Fruit fly (Drosophila melanogaster) whole organism, embryonic: ENCODE results near the gene Ccp84Ac.

Source experiments
- Abd-B ChIP-seq: fragments of 200-800 bp; sonication (Bioruptor generic); optimal IDR thresholded peaks from 2 replicates; lab custom pipeline; 2018; ENCODE audit warnings: missing biosample characterization, mild to moderate bottlenecking, missing genetic modification characterization, moderate library complexity
- B-H2 ChIP-seq: fragments of 200-800 bp; sonication (Bioruptor generic); optimal IDR thresholded peaks from 2 replicates; lab custom pipeline; 2018; ENCODE audit warnings: missing biosample characterization, mild to moderate bottlenecking, missing genetic modification characterization
- CG10654 ChIP-seq: fragments of 200-800 bp; sonication (Bioruptor generic); optimal IDR thresholded peaks from 2 replicates; lab custom pipeline; 2016; ENCODE audit warnings: missing biosample characterization, missing genetic modification characterization
- CG12104 ChIP-seq: fragments of 200-800 bp; sonication (Bioruptor generic); optimal IDR thresholded peaks from 3 replicates; lab custom pipeline; 2016; ENCODE audit warnings: missing biosample characterization, missing genetic modification characterization
- CG12155 ChIP-seq: fragments of 200-800 bp; sonication (Bioruptor generic); optimal IDR thresholded peaks from 3 replicates; lab custom pipeline; 2016; ENCODE audit warnings: missing biosample characterization, missing genetic modification characterization
- CG16813 ChIP-seq: fragments of 200-800 bp; sonication (Bioruptor generic); IDR thresholded peaks from 3 replicates; pipeline ENCODE4 v1.3.6; 2022; ENCODE audit warnings: missing biosample characterization, missing genetic modification characterization; ENCODE audit not compliant: partially characterized antibody
- CG18476 ChIP-seq: fragments of 200-800 bp; sonication (Bioruptor generic); optimal IDR thresholded peaks from 2 replicates; lab custom pipeline; 2016; ENCODE audit warnings: missing biosample characterization, mild to moderate bottlenecking, missing genetic modification characterization
- CG2712 ChIP-seq: fragments of 200-800 bp; optimal IDR thresholded peaks from 3 replicates; lab custom pipeline; 2019; ENCODE audit warnings: missing biosample characterization, mild to moderate bottlenecking, missing genetic modification characterization, moderate library complexity
- CG30020 ChIP-seq: fragments of 200-800 bp; optimal IDR thresholded peaks from 2 replicates; lab custom pipeline; 2019; ENCODE audit warnings: missing biosample characterization, mild to moderate bottlenecking, missing genetic modification characterization, moderate library complexity
- CG30431 ChIP-seq: fragments of 200-800 bp; sonication (Bioruptor generic); optimal IDR thresholded peaks from 2 replicates; lab custom pipeline; 2017; ENCODE audit warnings: missing biosample characterization, missing genetic modification characterization
- CG3407 ChIP-seq: fragments of 200-800 bp; sonication (Bioruptor generic); optimal IDR thresholded peaks from 2 replicates; lab custom pipeline; 2018; ENCODE audit warnings: missing biosample characterization, mild to moderate bottlenecking, missing genetic modification characterization
- CG34376 ChIP-seq: fragments of 200-800 bp; sonication (Bioruptor generic); optimal IDR thresholded peaks from 2 replicates; lab custom pipeline; 2018; ENCODE audit warnings: missing biosample characterization, mild to moderate bottlenecking, missing genetic modification characterization
- CG3995 ChIP-seq: fragments of 200-800 bp; sonication (Bioruptor generic); optimal IDR thresholded peaks from 3 replicates; lab custom pipeline; 2016; ENCODE audit warnings: missing biosample characterization, missing genetic modification characterization
- CG4404 ChIP-seq: fragments of 200-800 bp; sonication (Bioruptor generic); IDR thresholded peaks from 2 replicates; pipeline ENCODE4 v1.3.6; 2022; ENCODE audit warnings: missing biosample characterization, missing genetic modification characterization
- CG5245 ChIP-seq: fragments of 200-800 bp; sonication (Bioruptor generic); optimal IDR thresholded peaks from 3 replicates; lab custom pipeline; 2016; ENCODE audit warnings: missing biosample characterization, missing genetic modification characterization
- CG8089 ChIP-seq: fragments of 200-800 bp; sonication (Bioruptor generic); optimal IDR thresholded peaks from 3 replicates; lab custom pipeline; 2016; ENCODE audit warnings: missing biosample characterization, missing genetic modification characterization
- CG9609 ChIP-seq: fragments of 200-800 bp; sonication (Bioruptor generic); optimal IDR thresholded peaks from 3 replicates; lab custom pipeline; 2016; ENCODE audit warnings: missing biosample characterization, missing genetic modification characterization
- CG9797 ChIP-seq: fragments of 200-800 bp; sonication (Bioruptor generic); optimal IDR thresholded peaks from 3 replicates; lab custom pipeline; 2018; ENCODE audit warnings: missing biosample characterization, mild to moderate bottlenecking, missing genetic modification characterization
- CG9817 ChIP-seq: fragments of 200-800 bp; sonication (Bioruptor generic); optimal IDR thresholded peaks from 2 replicates; lab custom pipeline; 2018; ENCODE audit warnings: missing biosample characterization, mild to moderate bottlenecking, missing genetic modification characterization, moderate library complexity
- Dp ChIP-seq: fragments of 200-800 bp; sonication (Bioruptor generic); optimal IDR thresholded peaks from 2 replicates; lab custom pipeline; 2018; ENCODE audit warnings: missing biosample characterization, mild to moderate bottlenecking, missing genetic modification characterization, moderate library complexity
- Lhr ChIP-seq: fragments of 200-800 bp; sonication (Bioruptor generic); optimal IDR thresholded peaks from 3 replicates; lab custom pipeline; 2017; ENCODE audit warnings: mild to moderate bottlenecking, missing biosample characterization, missing genetic modification reagents, missing genetic modification characterization
- MBD-R2 ChIP-seq: fragments of 200-800 bp; sonication (Bioruptor generic); IDR thresholded peaks from 2 replicates; pipeline ENCODE4 v1.3.6; 2022; ENCODE audit warnings: missing biosample characterization, missing genetic modification characterization
- Max ChIP-seq: fragments of 200-800 bp; sonication (Bioruptor generic); optimal IDR thresholded peaks from 2 replicates; lab custom pipeline; 2016; ENCODE audit warnings: missing biosample characterization, mild to moderate bottlenecking, missing genetic modification characterization
- Mes4 ChIP-seq: fragments of 200-800 bp; sonication (Bioruptor generic); optimal IDR thresholded peaks from 2 replicates; lab custom pipeline; 2016; ENCODE audit warnings: missing biosample characterization, missing genetic modification characterization
- NFAT ChIP-seq: fragments of 200-800 bp; sonication (Bioruptor generic); IDR thresholded peaks from 2 replicates; pipeline ENCODE4 v1.3.6; 2022; ENCODE audit warnings: missing biosample characterization, missing genetic modification characterization
- Oli ChIP-seq: fragments of 200-800 bp; sonication (Bioruptor generic); optimal IDR thresholded peaks from 2 replicates; lab custom pipeline; 2018; ENCODE audit warnings: missing biosample characterization, mild to moderate bottlenecking, missing genetic modification characterization, moderate library complexity
- Sox102F ChIP-seq: fragments of 200-800 bp; sonication (Bioruptor generic); optimal IDR thresholded peaks from 2 replicates; lab custom pipeline; 2018; ENCODE audit warnings: missing biosample characterization, mild to moderate bottlenecking, missing genetic modification characterization, moderate library complexity
- TFAM ChIP-seq: fragments of 200-800 bp; sonication (Bioruptor generic); optimal IDR thresholded peaks from 2 replicates; lab custom pipeline; 2017; ENCODE audit warnings: missing biosample characterization, missing genetic modification characterization, inconsistent platforms
- Xbp1 ChIP-seq: fragments of 200-800 bp; sonication (Bioruptor generic); optimal IDR thresholded peaks from 3 replicates; lab custom pipeline; 2016; ENCODE audit warnings: missing biosample characterization, mild to moderate bottlenecking, missing genetic modification characterization
- ase ChIP-seq: fragments of 200-800 bp; sonication (Bioruptor generic); IDR thresholded peaks from 3 replicates; pipeline ENCODE4 v1.3.6; 2022; ENCODE audit warnings: missing biosample characterization, missing genetic modification characterization
- br ChIP-seq: fragments of >200 bp; optimal IDR thresholded peaks from 2 replicates; lab custom pipeline; 2017
- ci ChIP-seq: fragments of 200-800 bp; sonication (Bioruptor generic); IDR thresholded peaks from 3 replicates; pipeline ENCODE4 v1.3.6; 2022; ENCODE audit warnings: missing biosample characterization, missing genetic modification characterization
- crp ChIP-seq, 2 experiments: fragments of 200-800 bp; sonication (Bioruptor generic); optimal IDR thresholded peaks; 2 replicates in 1 of 2; 3 replicates in 1 of 2; lab custom pipeline; 2017; ENCODE audit warnings: missing biosample characterization in 2 of 2, missing genetic modification characterization in 2 of 2, mild to moderate bottlenecking in 1 of 2, moderate library complexity in 1 of 2
- ewg ChIP-seq: fragments of 200-800 bp; sonication (Bioruptor generic); optimal IDR thresholded peaks from 3 replicates; lab custom pipeline; 2017; ENCODE audit warnings: mild to moderate bottlenecking, missing biosample characterization, missing genetic modification reagents, missing genetic modification characterization
- fu2 ChIP-seq: fragments of 200-800 bp; sonication (Bioruptor generic); optimal IDR thresholded peaks from 2 replicates; lab custom pipeline; 2016; ENCODE audit warnings: missing biosample characterization, missing genetic modification characterization
- gce ChIP-seq: fragments of 200-800 bp; sonication (Bioruptor generic); IDR thresholded peaks from 3 replicates; pipeline ENCODE4 v1.3.6; 2022; ENCODE audit warnings: missing biosample characterization, missing genetic modification characterization
- jing ChIP-seq: fragments of 200-800 bp; sonication (Bioruptor generic); optimal IDR thresholded peaks from 2 replicates; lab custom pipeline; 2018; ENCODE audit warnings: missing biosample characterization, mild to moderate bottlenecking, missing genetic modification characterization
- ken ChIP-seq: fragments of 200-800 bp; sonication (Bioruptor generic); IDR thresholded peaks from 3 replicates; pipeline ENCODE4 v1.3.6; 2022; ENCODE audit warnings: missing biosample characterization, missing genetic modification characterization
- lbe ChIP-seq: fragments of 200-800 bp; sonication (Bioruptor generic); optimal IDR thresholded peaks from 2 replicates; lab custom pipeline; 2016; ENCODE audit warnings: missing biosample characterization, mild to moderate bottlenecking, missing genetic modification characterization
- lov ChIP-seq, 2 experiments: fragments of 200-800 bp in 1 of 2; fragments of >200 bp in 1 of 2; sonication (Bioruptor generic) in 1 of 2; IDR thresholded peaks in 1 of 2; optimal IDR thresholded peaks in 1 of 2; 2 replicates in 1 of 2; 3 replicates in 1 of 2; pipeline versions ENCODE4 v1.3.6 to Lab custom; 2017 to 2022; ENCODE audit warnings: missing biosample characterization in 1 of 2, missing genetic modification characterization in 1 of 2
- maf-S ChIP-seq: fragments of 200-800 bp; sonication (Bioruptor generic); optimal IDR thresholded peaks from 2 replicates; lab custom pipeline; 2016; ENCODE audit warnings: missing biosample characterization, missing genetic modification characterization
- mld ChIP-seq: fragments of 200-800 bp; sonication (Bioruptor generic); IDR thresholded peaks from 3 replicates; pipeline ENCODE4 v1.3.6; 2022; ENCODE audit warnings: missing biosample characterization, missing genetic modification characterization; ENCODE audit not compliant: partially characterized antibody
- pb ChIP-seq: fragments of 200-800 bp; sonication (Bioruptor generic); optimal IDR thresholded peaks from 3 replicates; lab custom pipeline; 2016; ENCODE audit warnings: missing biosample characterization, missing genetic modification characterization
- pfk ChIP-seq: fragments of 200-800 bp; sonication (Bioruptor generic); optimal IDR thresholded peaks from 2 replicates; lab custom pipeline; 2018; ENCODE audit warnings: missing biosample characterization, mild to moderate bottlenecking, missing genetic modification characterization, moderate library complexity
- phol ChIP-seq: fragments of 200-800 bp; sonication (Bioruptor generic); optimal IDR thresholded peaks from 3 replicates; lab custom pipeline; 2018; ENCODE audit warnings: missing biosample characterization, mild to moderate bottlenecking, missing genetic modification characterization, moderate library complexity
- sima ChIP-seq: fragments of 200-800 bp; sonication (Bioruptor generic); optimal IDR thresholded peaks from 2 replicates; lab custom pipeline; 2016; ENCODE audit warnings: missing biosample characterization, missing genetic modification characterization
- sna ChIP-seq: fragments of 200-800 bp; sonication (Bioruptor generic); IDR thresholded peaks from 2 replicates; pipeline ENCODE4 v1.3.6; 2022; ENCODE audit warnings: missing biosample characterization, missing genetic modification characterization; ENCODE audit not compliant: partially characterized antibody
- sug ChIP-seq: fragments of 200-800 bp; optimal IDR thresholded peaks from 2 replicates; lab custom pipeline; 2019; ENCODE audit warnings: missing biosample characterization, mild to moderate bottlenecking, missing genetic modification characterization, moderate library complexity
- tin ChIP-seq: fragments of 200-800 bp; sonication (Bioruptor generic); optimal IDR thresholded peaks from 3 replicates; lab custom pipeline; 2016; ENCODE audit warnings: missing biosample characterization, missing genetic modification characterization
- tna ChIP-seq: fragments of 200-800 bp; sonication (Bioruptor generic); IDR thresholded peaks from 2 replicates; pipeline ENCODE4 v1.3.6; 2022; ENCODE audit warnings: missing biosample characterization, missing genetic modification characterization; ENCODE audit not compliant: partially characterized antibody
- trem ChIP-seq: fragments of 200-800 bp; optimal IDR thresholded peaks from 3 replicates; lab custom pipeline; 2019; ENCODE audit warnings: missing biosample characterization, mild to moderate bottlenecking, missing genetic modification characterization, moderate library complexity

The Ccp84Ac gene

DNA sequence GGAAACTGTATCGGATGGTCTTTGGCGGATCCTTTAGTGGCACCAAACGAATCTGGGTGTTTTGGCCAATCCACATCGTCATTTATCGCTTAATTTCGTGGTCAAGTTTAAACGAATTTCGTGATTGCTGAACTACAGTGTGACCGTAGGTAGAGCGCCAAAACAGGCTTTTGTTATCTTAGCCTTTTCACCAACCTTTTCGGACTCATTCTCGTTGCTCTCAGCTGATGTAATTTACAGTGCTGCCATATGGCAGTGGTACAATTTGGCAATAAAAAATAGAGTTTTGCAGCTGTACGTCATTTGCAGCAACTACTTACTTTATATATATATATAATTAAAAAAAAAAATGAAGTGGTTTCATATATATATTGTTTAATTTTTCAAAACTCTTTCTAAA, 36.1 kb downstream of the Ccp84Ac start, which contains the start of gene agt (continued):
- TF ChIP-seq CG4404 (GFP tag; lab: Robert Waterston, UW) (no peak), pfk (GFP tag; lab: Kevin White, UChicago) (no peak), lbe (GFP tag; lab: Kevin White, UChicago) (no peak), CG9609 (no peak), CG12155 (GFP tag; lab: Kevin White, UChicago) (peak; percentile 98), CG2712 (tag; lab: Kevin White, UChicago) (peak; percentile 50), Oli (tag; lab: Kevin White, UChicago) (no peak), pb (GFP tag; lab: Kevin White, UChicago) (no peak), CG30020 (tag; lab: Kevin White, UChicago) (no peak), CG12104 (GFP tag; lab: Kevin White, UChicago) (no peak), MBD-R2 (GFP tag; lab: Robert Waterston, UW) (peak; percentile 96), phol (tag; lab: Kevin White, UChicago) (peak; percentile 50), Dp (peak; percentile 81), Lhr (GFP tag; lab: Kevin White, UChicago) (peak; percentile 82), br (lab: Kevin White, UChicago) (no peak), ci (GFP tag; lab: Robert Waterston, UW) (no peak), sug (tag; lab: Kevin White, UChicago) (peak; percentile 27), sna (GFP tag; lab: Robert Waterston, UW) (no peak), CG5245 (no peak), ase (GFP tag; lab: Robert Waterston, UW) (no peak), CG34376 (GFP tag; lab: Kevin White, UChicago) (no peak), gce (no peak), TFAM (GFP tag; lab: Kevin White, UChicago) (no peak), sima (GFP tag; lab: Kevin White, UChicago) (no peak), ken (no peak), CG3995 (GFP tag; lab: Kevin White, UChicago) (peak; percentile 80), tna (no peak), trem (tag; lab: Kevin White, UChicago) (peak; percentile 78), CG3407 (GFP tag; lab: Kevin White, UChicago) (no peak), maf-S (GFP tag; lab: Kevin White, UChicago) (no peak), jing (no peak), CG30431 (GFP tag; lab: Kevin White, UChicago) (no peak), Xbp1 (GFP tag; lab: Kevin White, UChicago) (no peak), CG10654 (GFP tag; lab: Kevin White, UChicago) (no peak), CG8089 (GFP tag; lab: Kevin White, UChicago) (no peak), crp (GFP tag; optimal IDR thresholded peaks at IDR 0.05; lab: Kevin White, UChicago) (peak; percentile 46 to 93), Mes4 (GFP tag; lab: Kevin White, UChicago) (no peak), CG9817 (peak; percentile 11), Abd-B (peak; percentile 78), CG9797 (GFP tag; lab: Kevin White, UChicago) (peak; percentile 81), fu2 (GFP tag; lab: Kevin White, UChicago) (no peak), CG18476 (GFP tag; lab: Kevin White, UChicago) (no peak), mld (no peak), Sox102F (GFP tag; lab: Kevin White, UChicago) (no peak), NFAT (GFP tag; lab: Robert Waterston, UW) (no peak), tin (GFP tag; lab: Kevin White, UChicago) (no peak), ewg (GFP tag; lab: Kevin White, UChicago) (no peak), lov (optimal IDR thresholded peaks at IDR 0.05; lab: Kevin White, UChicago) (no peak), lov (GFP tag; IDR thresholded peaks at IDR 0.05; lab: Robert Waterston, UW) (no peak), B-H2 (no peak), CG16813 (GFP tag; lab: Robert Waterston, UW) (no peak; the same call in 2 of the 3 replicates), Max (peak; percentile 11)
